Fruit fly (Drosophila melanogaster): ENCODE results near the gene CG9839.

The CG9839 gene

dm6 chr3R:8806104-8806503 lies 502 bp upstream of the CG9839 start, which contains the start of gene hng2:
Gene hng2 (plus strand): TSS chr3R:8806322.
- no peak for TF ChIP-seq CG32264 (GFP tag; optimal IDR thresholded peaks at IDR 0.05)
- TF ChIP-seq Myc (optimal IDR thresholded peaks at IDR 0.05), result peak; percentile 9

- no peak for TF ChIP-seq br (GFP tag; optimal IDR thresholded peaks at IDR 0.05)
- no peak for TF ChIP-seq Hr83 (GFP tag; optimal IDR thresholded peaks at IDR 0.05; ENCODE audit: poor library complexity, severe bottlenecking)
- TF ChIP-seq foxo (GFP tag; optimal IDR thresholded peaks at IDR 0.05), result no peak
- TF ChIP-seq Dif (GFP tag; optimal IDR thresholded peaks at IDR 0.05; ENCODE audit: partially characterized antibody), result no peak
- no peak for TF ChIP-seq Hr78 (GFP tag; optimal IDR thresholded peaks at IDR 0.05)
- TF ChIP-seq h (GFP tag; optimal IDR thresholded peaks at IDR 0.05), result peak; percentile 43
- no peak for TF ChIP-seq CG32264 (GFP tag; optimal IDR thresholded peaks at IDR 0.05)
- no peak for TF ChIP-seq sage (GFP tag; optimal IDR thresholded peaks at IDR 0.05)
- TF ChIP-seq Hnf4 (GFP tag; optimal IDR thresholded peaks at IDR 0.05), result peak; percentile 50
- peak; percentile 5 for TF ChIP-seq OdsH (GFP tag; optimal IDR thresholded peaks at IDR 0.05)
- peak; percentile 21 for TF ChIP-seq ey (GFP tag; optimal IDR thresholded peaks at IDR 0.05)
- TF ChIP-seq usp (GFP tag; optimal IDR thresholded peaks at IDR 0.05), result no peak
- no peak for TF ChIP-seq brk (GFP tag; optimal IDR thresholded peaks at IDR 0.05)
- no peak for TF ChIP-seq dmrt93B (GFP tag; optimal IDR thresholded peaks at IDR 0.05)
- peak; percentile 29 for TF ChIP-seq psq (GFP tag; optimal IDR thresholded peaks at IDR 0.05)
- peak; percentile 5 for TF ChIP-seq Sp1 (GFP tag; optimal IDR thresholded peaks at IDR 0.05)
- TF ChIP-seq Abd-B (GFP tag; optimal IDR thresholded peaks at IDR 0.05), result no peak
- TF ChIP-seq CrebA (GFP tag; optimal IDR thresholded peaks at IDR 0.05; ENCODE audit: borderline replicate concordance), result no peak
- TF ChIP-seq Dfd (GFP tag; optimal IDR thresholded peaks at IDR 0.05), result no peak
- TF ChIP-seq Jra (GFP tag; optimal IDR thresholded peaks at IDR 0.05), result peak; percentile 86
- TF ChIP-seq N (GFP tag; optimal IDR thresholded peaks at IDR 0.05), result no peak
- TF ChIP-seq pan (optimal IDR thresholded peaks at IDR 0.05), result no peak
- TF ChIP-seq woc (GFP tag; optimal IDR thresholded peaks at IDR 0.05), result no peak
- no peak for TF ChIP-seq tai (GFP tag; optimal IDR thresholded peaks at IDR 0.05)
- TF ChIP-seq HLH106 (tag; optimal IDR thresholded peaks at IDR 0.05), result peak; percentile 4
- TF ChIP-seq dsf (GFP tag; optimal IDR thresholded peaks at IDR 0.05; ENCODE audit: borderline replicate concordance), result peak; percentile 29
- TF ChIP-seq jim (GFP tag; optimal IDR thresholded peaks at IDR 0.05), result no peak
- TF ChIP-seq Myc (optimal IDR thresholded peaks at IDR 0.05), result peak; percentile 33
- TF ChIP-seq lola (GFP tag; optimal IDR thresholded peaks at IDR 0.05), result no peak
- peak; percentile 29 for TF ChIP-seq rgr (GFP tag; optimal IDR thresholded peaks at IDR 0.05)
- TF ChIP-seq GATAd (GFP tag; optimal IDR thresholded peaks at IDR 0.05), result no peak
- no peak for TF ChIP-seq sv (GFP tag; optimal IDR thresholded peaks at IDR 0.05)
- no peak for TF ChIP-seq CG9705 (GFP tag; optimal IDR thresholded peaks at IDR 0.05)
- TF ChIP-seq fru (GFP tag; optimal IDR thresholded peaks at IDR 0.05), result no peak
- TF ChIP-seq Mio (GFP tag; optimal IDR thresholded peaks at IDR 0.05), result no peak
- no peak for TF ChIP-seq dl (GFP tag; optimal IDR thresholded peaks at IDR 0.05; ENCODE audit: insufficient read depth in 1 of 2, partially characterized antibody in 2 of 2)
- no peak for TF ChIP-seq Vsx2 (GFP tag; optimal IDR thresholded peaks at IDR 0.05; ENCODE audit: partially characterized antibody)
- no peak for TF ChIP-seq Rel (GFP tag; optimal IDR thresholded peaks at IDR 0.05)
- peak; percentile 10 for TF ChIP-seq Rel (tag; optimal IDR thresholded peaks at IDR 0.05)
These were observed 4.4 kb downstream of the CG9839 start, which contains the start of the genes Pif1A, Pif1B and CCT7 for dm6 chr3R:8801126-8801762. Gene Pif1A (minus strand): TSS chr3R:8801176. Gene Pif1B (minus strand): TSS chr3R:8801176. Gene CCT7 (plus strand): TSS chr3R:8801564.

dm6 chr3R:8799866-8800265 lies 5.7 kb downstream of the CG9839 start:
- no peak for TF ChIP-seq Vsx2 (GFP tag; optimal IDR thresholded peaks at IDR 0.05; ENCODE audit: partially characterized antibody)
- TF ChIP-seq Myc (optimal IDR thresholded peaks at IDR 0.05), result no peak
- TF ChIP-seq Hr78 (GFP tag; optimal IDR thresholded peaks at IDR 0.05), result no peak
- no peak for TF ChIP-seq dmrt93B (GFP tag; optimal IDR thresholded peaks at IDR 0.05)

Measured in whole organism, wandering third instar larva.